Fruit fly (Drosophila melanogaster): ENCODE results near the gene Argk2.
A peak's percentile ranks its signal among the peaks of the same experiment; 100 is the strongest.

Argk2 gene

DNA sequence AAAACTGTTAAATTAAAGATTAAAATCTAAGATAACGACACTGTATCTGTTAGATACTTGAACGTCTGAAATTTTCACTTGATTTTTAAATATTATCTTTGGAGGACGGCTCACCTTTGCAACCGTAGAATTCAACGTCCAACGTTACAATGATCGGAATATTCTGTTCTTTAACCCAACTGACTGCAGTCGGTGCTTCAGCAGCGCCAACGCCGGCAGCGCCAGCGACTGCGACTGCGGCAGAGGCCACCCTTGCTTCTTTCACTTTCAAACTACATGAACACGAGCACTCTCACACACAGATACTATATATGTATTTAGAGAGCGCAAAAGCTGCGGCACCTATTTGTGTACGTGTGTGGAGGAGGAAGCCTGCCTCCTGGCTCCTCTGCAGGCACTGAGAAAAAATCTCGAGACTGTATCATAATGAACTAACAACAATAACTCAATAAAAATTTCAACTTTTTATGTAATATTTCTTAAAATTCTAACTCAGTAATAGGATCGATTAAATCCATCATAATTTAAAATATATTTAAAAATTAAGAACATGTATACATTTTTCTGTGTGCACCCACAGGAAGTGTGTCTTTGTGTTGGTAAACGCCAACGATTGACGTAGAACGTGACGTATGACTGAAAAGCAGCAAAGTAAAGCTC, 10.3 kb downstream of the Argk2 start:
- TF ChIP-seq bab1 (GFP tag; optimal IDR thresholded peaks at IDR 0.05) (peak; percentile 53), pad (GFP tag; optimal IDR thresholded peaks at IDR 0.05) (peak; percentile 83), cic (GFP tag; optimal IDR thresholded peaks at IDR 0.05) (peak; percentile 94), CG1620 (GFP tag; optimal IDR thresholded peaks at IDR 0.05) (peak; percentile 67), CG7101 (tag; optimal IDR thresholded peaks at IDR 0.05) (peak; percentile 97), CG5204 (GFP tag; optimal IDR thresholded peaks at IDR 0.05) (peak; percentile 91), Hr96 (GFP tag; optimal IDR thresholded peaks at IDR 0.05) (peak; percentile 80), CG14711 (tag; optimal IDR thresholded peaks at IDR 0.05) (peak; percentile 93), toe (GFP tag; optimal IDR thresholded peaks at IDR 0.05) (peak; percentile 91), CG12768 (GFP tag; optimal IDR thresholded peaks at IDR 0.05) (peak; percentile 96), cnc (optimal IDR thresholded peaks at IDR 0.05) (no peak), Mnt (GFP tag; optimal IDR thresholded peaks at IDR 0.05) (peak; percentile 82), tj (GFP tag; optimal IDR thresholded peaks at IDR 0.05) (peak; percentile 77), Clk (GFP tag; optimal IDR thresholded peaks at IDR 0.05) (peak; percentile 96), CG7045 (GFP tag; optimal IDR thresholded peaks at IDR 0.05) (peak; percentile 97), Crg-1 (GFP tag; optimal IDR thresholded peaks at IDR 0.05) (peak; percentile 83), ovo (GFP tag; optimal IDR thresholded peaks at IDR 0.05) (peak; percentile 77), CG33017 (tag; optimal IDR thresholded peaks at IDR 0.05) (peak; percentile 98), kay (GFP tag; ENCODE audit: borderline replicate concordance) (peak; percentile 93), CG11617 (GFP tag; optimal IDR thresholded peaks at IDR 0.05) (peak; percentile 95)

DNA sequence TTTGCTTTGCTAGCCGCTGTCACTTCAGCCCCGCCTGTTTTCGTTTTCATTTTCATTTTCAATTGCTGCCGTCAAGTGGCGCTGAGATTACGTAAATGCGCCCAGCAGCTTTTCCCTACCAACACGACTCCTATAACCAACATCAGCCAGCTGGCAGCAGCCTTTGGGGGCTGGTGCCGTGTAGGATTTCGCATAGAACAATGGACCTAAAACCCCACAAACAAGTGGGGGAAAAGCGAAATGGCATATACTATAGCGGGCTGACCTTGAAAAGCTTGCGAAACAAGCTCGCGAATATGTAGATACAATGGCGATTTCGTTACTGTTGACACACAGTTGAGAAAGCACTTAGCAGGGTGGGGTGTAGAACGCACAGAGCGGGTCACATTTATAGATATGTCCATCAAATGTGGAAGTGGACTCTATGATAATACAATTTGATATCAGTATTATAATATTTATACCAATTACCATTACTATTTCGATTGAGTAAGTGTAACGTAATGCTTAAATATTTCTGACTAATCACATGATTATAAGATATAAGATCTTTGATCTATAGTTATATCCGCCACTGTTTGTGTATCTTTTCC, 12.5 kb downstream of the Argk2 start:
- TF ChIP-seq CG12768 (GFP tag; optimal IDR thresholded peaks at IDR 0.05) (peak; percentile 54), CG11617 (GFP tag; optimal IDR thresholded peaks at IDR 0.05) (peak; percentile 35), toe (GFP tag; optimal IDR thresholded peaks at IDR 0.05) (peak; percentile 20), CG7101 (tag; optimal IDR thresholded peaks at IDR 0.05) (peak; percentile 57), ovo (GFP tag; optimal IDR thresholded peaks at IDR 0.05) (peak; percentile 58), Crg-1 (GFP tag; optimal IDR thresholded peaks at IDR 0.05) (peak; percentile 44), CG14711 (tag; optimal IDR thresholded peaks at IDR 0.05) (peak; percentile 54), tj (GFP tag; optimal IDR thresholded peaks at IDR 0.05) (peak; percentile 5), CG5204 (GFP tag; optimal IDR thresholded peaks at IDR 0.05) (peak; percentile 61), bab1 (GFP tag; optimal IDR thresholded peaks at IDR 0.05) (no peak), Mnt (GFP tag; optimal IDR thresholded peaks at IDR 0.05) (peak; percentile 54), Clk (GFP tag; optimal IDR thresholded peaks at IDR 0.05) (peak; percentile 53), cic (GFP tag; optimal IDR thresholded peaks at IDR 0.05) (peak; percentile 47), CG33017 (tag; optimal IDR thresholded peaks at IDR 0.05) (peak; percentile 81), kay (GFP tag; ENCODE audit: borderline replicate concordance) (no peak), cnc (optimal IDR thresholded peaks at IDR 0.05) (no peak), CG7045 (GFP tag; optimal IDR thresholded peaks at IDR 0.05) (peak; percentile 40), CG1620 (GFP tag; optimal IDR thresholded peaks at IDR 0.05) (peak; percentile 25), Hr96 (GFP tag; optimal IDR thresholded peaks at IDR 0.05) (peak; percentile 54), pad (GFP tag; optimal IDR thresholded peaks at IDR 0.05) (peak; percentile 31)

DNA sequence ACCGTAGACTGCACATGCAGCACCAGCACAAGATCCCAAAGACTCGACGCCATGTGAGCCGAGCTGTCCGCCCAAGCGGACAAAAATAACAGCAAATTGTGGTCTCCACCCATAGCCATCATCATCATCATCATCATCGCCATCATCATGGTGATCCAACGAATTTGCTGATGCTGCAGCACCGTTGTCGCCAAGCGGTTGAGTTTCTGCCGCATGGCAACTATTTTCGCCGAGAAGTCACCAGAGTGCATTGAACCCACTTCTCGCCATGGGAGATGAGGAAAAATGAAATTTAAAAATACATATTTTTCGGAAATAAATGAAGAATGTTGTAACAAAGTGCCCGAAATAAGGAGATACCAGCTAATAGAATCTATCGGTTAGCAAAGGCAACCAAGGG, 14.2 kb downstream of the Argk2 start:
- TF ChIP-seq tj (GFP tag; optimal IDR thresholded peaks at IDR 0.05): peak; percentile 85
- TF ChIP-seq CG7101 (tag; optimal IDR thresholded peaks at IDR 0.05): no peak
- no peak for TF ChIP-seq cic (GFP tag; optimal IDR thresholded peaks at IDR 0.05)

DNA sequence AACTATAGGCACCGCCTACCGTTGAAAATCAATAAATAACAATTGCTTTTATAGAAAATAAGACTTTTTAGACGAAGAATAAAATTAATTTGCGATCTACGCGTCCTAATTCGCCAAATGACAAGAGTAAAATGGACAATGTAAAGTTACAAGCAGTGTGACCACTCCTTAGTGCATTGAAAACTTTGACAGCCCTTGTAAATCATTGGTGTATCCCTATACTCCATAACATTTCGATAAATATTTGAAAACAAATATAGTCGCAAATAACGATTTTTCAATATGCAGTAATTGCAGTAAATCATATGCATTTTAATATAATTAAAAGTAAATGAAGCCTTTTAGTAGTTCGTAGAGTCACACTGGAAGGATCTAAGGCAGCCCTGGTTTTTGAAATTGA, 15.6 kb downstream of the Argk2 start:
- TF ChIP-seq CG14711 (tag; optimal IDR thresholded peaks at IDR 0.05) (peak; percentile 6), CG11617 (GFP tag; optimal IDR thresholded peaks at IDR 0.05) (no peak)

DNA sequence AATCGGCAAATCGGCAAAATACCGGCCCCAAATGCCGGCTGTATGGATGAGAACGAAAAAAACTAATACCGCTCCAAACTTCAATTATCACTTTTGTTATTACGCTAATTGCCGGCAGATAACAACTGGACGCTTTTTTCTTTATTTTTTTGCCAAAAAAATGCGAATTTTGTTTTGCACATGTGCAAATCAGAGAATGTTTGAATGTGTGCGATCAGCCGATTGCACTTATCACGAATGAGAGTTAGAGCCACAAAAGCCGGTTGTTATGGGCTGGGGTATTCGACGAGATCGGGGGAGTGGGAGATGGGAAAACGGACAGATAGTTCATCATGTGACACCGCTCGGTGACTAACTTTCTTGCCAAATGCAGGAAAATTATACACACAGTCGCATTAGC, 16.4 kb downstream of the Argk2 start:
- TF ChIP-seq tj (GFP tag; optimal IDR thresholded peaks at IDR 0.05): no peak
- TF ChIP-seq CG1620 (GFP tag; optimal IDR thresholded peaks at IDR 0.05): no peak
- no peak for TF ChIP-seq ovo (GFP tag; optimal IDR thresholded peaks at IDR 0.05)
- TF ChIP-seq Mnt (GFP tag; optimal IDR thresholded peaks at IDR 0.05): peak; percentile 53
- TF ChIP-seq CG7045 (GFP tag; optimal IDR thresholded peaks at IDR 0.05): no peak
- TF ChIP-seq cic (GFP tag; optimal IDR thresholded peaks at IDR 0.05): peak; percentile 65
- no peak for TF ChIP-seq Crg-1 (GFP tag; optimal IDR thresholded peaks at IDR 0.05)
- no peak for TF ChIP-seq Hr96 (GFP tag; optimal IDR thresholded peaks at IDR 0.05)
- TF ChIP-seq CG7101 (tag; optimal IDR thresholded peaks at IDR 0.05): no peak
- no peak for TF ChIP-seq bab1 (GFP tag; optimal IDR thresholded peaks at IDR 0.05)
- TF ChIP-seq CG33017 (tag; optimal IDR thresholded peaks at IDR 0.05): no peak
- TF ChIP-seq kay (GFP tag; ENCODE audit: borderline replicate concordance): peak; percentile 69

DNA sequence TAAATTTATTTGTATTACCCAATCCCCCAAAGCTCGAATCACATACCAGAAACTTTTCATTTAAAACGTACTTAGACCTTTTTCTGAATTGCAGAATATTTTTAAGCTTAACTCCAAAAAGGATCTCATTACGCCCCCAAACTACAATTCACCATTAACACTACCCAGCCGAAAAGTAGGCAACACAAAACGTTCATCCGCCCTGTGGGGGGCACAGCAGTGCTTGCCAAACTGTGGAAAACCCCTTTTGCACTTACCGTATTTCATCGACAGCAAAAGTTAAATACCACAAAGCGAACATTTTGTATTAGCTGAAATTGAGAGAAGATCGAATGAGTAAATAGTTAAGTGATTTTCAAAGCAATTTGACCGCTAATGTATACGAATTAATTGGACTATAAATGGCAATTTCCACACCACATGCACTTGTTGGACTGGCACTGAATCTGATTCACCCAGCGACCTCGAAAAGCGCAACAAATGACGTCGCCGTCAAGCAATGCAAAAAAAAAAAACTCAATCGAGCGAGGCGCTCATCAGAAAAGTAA, 17.0 kb downstream of the Argk2 start:
- no peak for TF ChIP-seq pad (GFP tag; optimal IDR thresholded peaks at IDR 0.05)
- TF ChIP-seq kay (GFP tag; ENCODE audit: borderline replicate concordance): peak; percentile 95

All from whole organism, adult.